Fruit fly (Drosophila melanogaster) whole organism, embryonic: ENCODE results near the gene CG33281.

Source experiments
- Abd-B ChIP-seq: fragments of 200-800 bp; sonication (Bioruptor generic); optimal IDR thresholded peaks from 2 replicates; lab custom pipeline; 2018; ENCODE audit warnings: missing biosample characterization, mild to moderate bottlenecking, missing genetic modification characterization, moderate library complexity
- Aef1 ChIP-seq: fragments of 200-800 bp; sonication (Bioruptor generic); IDR thresholded peaks from 3 replicates; pipeline ENCODE4 v1.3.6; 2022; ENCODE audit warnings: missing biosample characterization, missing genetic modification characterization
- CG10321 ChIP-seq: fragments of 200-800 bp; sonication (Bioruptor generic); IDR thresholded peaks from 2 replicates; pipeline ENCODE4 v1.3.6; 2022; ENCODE audit warnings: missing biosample characterization, missing genetic modification characterization
- CG11093 ChIP-seq: fragments of 200-800 bp; sonication (Bioruptor generic); IDR thresholded peaks from 3 replicates; pipeline ENCODE4 v1.3.6; 2022; ENCODE audit warnings: missing biosample characterization, missing genetic modification characterization
- CG1233 ChIP-seq: fragments of 200-800 bp; sonication (Bioruptor generic); optimal IDR thresholded peaks from 4 replicates; lab custom pipeline; 2018; ENCODE audit warnings: missing biosample characterization, mild to moderate bottlenecking, missing genetic modification characterization
- CG13296 ChIP-seq: fragments of 200-800 bp; sonication (Bioruptor generic); optimal IDR thresholded peaks from 3 replicates; lab custom pipeline; 2018; ENCODE audit warnings: missing biosample characterization, mild to moderate bottlenecking, missing genetic modification characterization
- CG13775 ChIP-seq: fragments of 200-800 bp; sonication (Bioruptor generic); optimal IDR thresholded peaks from 3 replicates; lab custom pipeline; 2017; ENCODE audit warnings: missing biosample characterization, mild to moderate bottlenecking, missing genetic modification characterization
- CG1529 ChIP-seq: fragments of 200-800 bp; sonication (Bioruptor generic); optimal IDR thresholded peaks from 3 replicates; lab custom pipeline; 2018; ENCODE audit warnings: missing biosample characterization, missing genetic modification characterization
- CG17612 ChIP-seq: fragments of 200-800 bp; sonication (Bioruptor generic); IDR thresholded peaks from 2 replicates; pipeline ENCODE4 v1.3.6; 2022; ENCODE audit warnings: missing biosample characterization, missing genetic modification characterization
- CG18619 ChIP-seq: fragments of 200-800 bp; sonication (Bioruptor generic); optimal IDR thresholded peaks from 3 replicates; lab custom pipeline; 2017; ENCODE audit warnings: missing biosample characterization, mild to moderate bottlenecking, missing genetic modification characterization
- CG2120 ChIP-seq: fragments of 200-800 bp; sonication (Bioruptor generic); optimal IDR thresholded peaks from 3 replicates; lab custom pipeline; 2016; ENCODE audit warnings: missing biosample characterization, missing genetic modification characterization
- CG2875 ChIP-seq: fragments of 200-800 bp; sonication (Bioruptor generic); optimal IDR thresholded peaks from 2 replicates; lab custom pipeline; 2017; ENCODE audit warnings: missing biosample characterization, mild to moderate bottlenecking, missing genetic modification characterization, missing genetic modification reagents
- CG31441 ChIP-seq: fragments of 200-800 bp; sonication (Bioruptor generic); IDR thresholded peaks from 2 replicates; pipeline ENCODE4 v1.3.6; 2022; ENCODE audit warnings: missing biosample characterization, missing genetic modification characterization
- CG3726 ChIP-seq: fragments of 200-800 bp; sonication (Bioruptor generic); IDR thresholded peaks from 3 replicates; pipeline ENCODE4, ENCODE4 v1.3.6; 2022; ENCODE audit warnings: missing biosample characterization, missing genetic modification characterization
- CG3838 ChIP-seq: fragments of 200-800 bp; sonication (Bioruptor generic); optimal IDR thresholded peaks from 3 replicates; lab custom pipeline; 2016; ENCODE audit warnings: missing biosample characterization, missing genetic modification characterization
- CG4820 ChIP-seq: fragments of 200-800 bp; sonication (Bioruptor generic); optimal IDR thresholded peaks from 3 replicates; lab custom pipeline; 2016; ENCODE audit warnings: missing biosample characterization, missing genetic modification characterization
- CG6791 ChIP-seq: fragments of 200-800 bp; sonication (Bioruptor generic); IDR thresholded peaks from 3 replicates; pipeline ENCODE4 v1.3.6; 2022; ENCODE audit warnings: missing biosample characterization, missing genetic modification characterization; ENCODE audit not compliant: partially characterized antibody
- Hr39 ChIP-seq: fragments of >200 bp; optimal IDR thresholded peaks from 2 replicates; lab custom pipeline; 2017
- Hr51 ChIP-seq, 2 experiments: fragments of 200-800 bp; sonication (Bioruptor generic); optimal IDR thresholded peaks; 2 replicates in 1 of 2; 3 replicates in 1 of 2; lab custom pipeline; 2016 to 2018; ENCODE audit warnings: missing biosample characterization in 2 of 2, missing genetic modification characterization in 2 of 2, mild to moderate bottlenecking in 1 of 2, moderate library complexity in 1 of 2
- Med ChIP-seq: fragments of 200-800 bp; sonication (Bioruptor generic); peaks from one replicate; lab custom pipeline; 2016; ENCODE audit warnings: missing biosample characterization, missing genetic modification characterization, mild to moderate bottlenecking, inconsistent platforms, moderate library complexity
- Ravus ChIP-seq: fragments of 200-800 bp; sonication (Bioruptor generic); IDR thresholded peaks from 2 replicates; pipeline ENCODE4 v1.3.6; 2022; ENCODE audit warnings: missing biosample characterization, missing genetic modification characterization
- Sry-β ChIP-seq: fragments of 200-800 bp; sonication (Bioruptor generic); optimal IDR thresholded peaks from 2 replicates; lab custom pipeline; 2018; ENCODE audit warnings: missing biosample characterization, mild to moderate bottlenecking, missing genetic modification characterization, moderate library complexity
- Vsx1 ChIP-seq: fragments of 200-800 bp; sonication (Bioruptor generic); optimal IDR thresholded peaks from 2 replicates; lab custom pipeline; 2017; ENCODE audit warnings: missing biosample characterization, mild to moderate bottlenecking, missing genetic modification characterization, missing genetic modification reagents
- Xbp1 ChIP-seq: fragments of 200-800 bp; sonication (Bioruptor generic); optimal IDR thresholded peaks from 3 replicates; lab custom pipeline; 2016; ENCODE audit warnings: missing biosample characterization, mild to moderate bottlenecking, missing genetic modification characterization
- ato ChIP-seq: fragments of 200-800 bp; sonication (Bioruptor generic); IDR thresholded peaks from 2 replicates; pipeline ENCODE4 v1.3.6; 2022; ENCODE audit warnings: missing biosample characterization, missing genetic modification characterization; ENCODE audit not compliant: partially characterized antibody
- bigmax ChIP-seq: fragments of 200-800 bp; sonication (Bioruptor generic); optimal IDR thresholded peaks from 2 replicates; lab custom pipeline; 2018; ENCODE audit warnings: missing biosample characterization, mild to moderate bottlenecking, missing genetic modification characterization
- fd3F ChIP-seq: fragments of 200-800 bp; sonication (Bioruptor generic); optimal IDR thresholded peaks from 2 replicates; lab custom pipeline; 2018; ENCODE audit warnings: missing biosample characterization, mild to moderate bottlenecking, missing genetic modification characterization, moderate library complexity
- gfzf ChIP-seq: fragments of 200-800 bp; sonication (Bioruptor generic); optimal IDR thresholded peaks from 2 replicates; lab custom pipeline; 2016; ENCODE audit warnings: missing biosample characterization, mild to moderate bottlenecking, missing genetic modification characterization, moderate library complexity
- insv ChIP-seq, 2 experiments: fragments of 200-800 bp; sonication (Bioruptor generic); optimal IDR thresholded peaks; 3 replicates each; lab custom pipeline; 2016 to 2018; ENCODE audit warnings: missing biosample characterization in 2 of 2, missing genetic modification characterization in 2 of 2
- jing ChIP-seq: fragments of 200-800 bp; sonication (Bioruptor generic); optimal IDR thresholded peaks from 2 replicates; lab custom pipeline; 2018; ENCODE audit warnings: missing biosample characterization, mild to moderate bottlenecking, missing genetic modification characterization
- kni ChIP-seq: fragments of 200-800 bp; sonication (Bioruptor generic); optimal IDR thresholded peaks from 3 replicates; lab custom pipeline; 2017; ENCODE audit warnings: mild to moderate bottlenecking, missing biosample characterization, missing genetic modification reagents, missing genetic modification characterization
- lbe ChIP-seq: fragments of 200-800 bp; sonication (Bioruptor generic); optimal IDR thresholded peaks from 2 replicates; lab custom pipeline; 2016; ENCODE audit warnings: missing biosample characterization, mild to moderate bottlenecking, missing genetic modification characterization
- nau ChIP-seq: fragments of 200-800 bp; sonication (Bioruptor generic); optimal IDR thresholded peaks from 3 replicates; lab custom pipeline; 2017; ENCODE audit warnings: missing biosample characterization, mild to moderate bottlenecking, missing genetic modification characterization, missing genetic modification reagents
- onecut ChIP-seq: fragments of 200-800 bp; sonication (Bioruptor generic); IDR thresholded peaks from 2 replicates; pipeline ENCODE4 v1.3.6; 2022; ENCODE audit warnings: missing biosample characterization, missing genetic modification characterization
- pum ChIP-seq: fragments of 200-800 bp; sonication (Bioruptor generic); optimal IDR thresholded peaks from 2 replicates; lab custom pipeline; 2016; ENCODE audit warnings: missing biosample characterization, missing genetic modification characterization
- sens ChIP-seq: fragments of 200-800 bp; sonication (Bioruptor generic); peaks from one replicate; lab custom pipeline; 2016; ENCODE audit warnings: missing biosample characterization, missing genetic modification characterization
- shn ChIP-seq: fragments of 200-800 bp; sonication (Bioruptor generic); optimal IDR thresholded peaks from 3 replicates; lab custom pipeline; 2016; ENCODE audit warnings: missing biosample characterization, missing genetic modification characterization
- so ChIP-seq: fragments of 200-800 bp; sonication (Bioruptor generic); IDR thresholded peaks from 3 replicates; pipeline ENCODE4 v1.3.6; 2022; ENCODE audit warnings: missing biosample characterization, missing genetic modification characterization
- sr ChIP-seq: fragments of 200-800 bp; sonication (Bioruptor generic); IDR thresholded peaks from 3 replicates; pipeline ENCODE4 v1.3.6; 2022; ENCODE audit warnings: missing biosample characterization, missing genetic modification characterization
- tgo ChIP-seq: fragments of 200-800 bp; sonication (Bioruptor generic); IDR thresholded peaks from 3 replicates; pipeline ENCODE4 v1.3.6; 2022; ENCODE audit warnings: missing biosample characterization, missing genetic modification characterization
- twi ChIP-seq: fragments of 200-800 bp; optimal IDR thresholded peaks from 2 replicates; lab custom pipeline; 2019; ENCODE audit warnings: missing biosample characterization, mild to moderate bottlenecking, missing genetic modification characterization, moderate library complexity
- usp ChIP-seq: fragments of >200 bp; optimal IDR thresholded peaks from 2 replicates; lab custom pipeline; 2017; ENCODE audit warnings: missing biosample characterization, missing genetic modification characterization
- yki ChIP-seq: fragments of >200 bp; optimal IDR thresholded peaks from 3 replicates; lab custom pipeline; 2018
- zfh1 ChIP-seq: fragments of 200-800 bp; sonication (Bioruptor generic); IDR thresholded peaks from 3 replicates; pipeline ENCODE4 v1.3.6; 2022; ENCODE audit warnings: missing biosample characterization, missing genetic modification characterization

Gene CG33281

dm6 chr2L:3348146-3348747 lies 24.2 kb downstream of the CG33281 start (continued):
- TF ChIP-seq CG1529 (GFP tag; lab: Kevin White, UChicago) (peak; percentile 85), tgo (GFP tag; lab: Robert Waterston, UW) (peak; percentile 84), CG2120 (GFP tag; lab: Kevin White, UChicago) (no peak), Sry-β (GFP tag; lab: Kevin White, UChicago) (peak; percentile 39), CG2875 (GFP tag; lab: Kevin White, UChicago) (peak; percentile 84), CG11093 (GFP tag; lab: Robert Waterston, UW) (peak; percentile 82), gfzf (GFP tag; lab: Kevin White, UChicago) (no peak), CG17612 (GFP tag; lab: Robert Waterston, UW) (no peak), jing (GFP tag; lab: Kevin White, UChicago) (peak; percentile 68), sr (GFP tag; lab: Robert Waterston, UW) (peak; percentile 75; the same call in 2 of the 3 replicates), CG1233 (peak; percentile 75), twi (tag; lab: Kevin White, UChicago) (peak; percentile 26), CG10321 (GFP tag; lab: Robert Waterston, UW) (peak; percentile 32; the same call in 1 of the 2 replicates), CG13296 (no peak), Abd-B (GFP tag; lab: Kevin White, UChicago) (peak; percentile 68), bigmax (GFP tag; lab: Kevin White, UChicago) (no peak), so (GFP tag; lab: Robert Waterston, UW) (peak; percentile 49; the same call in 1 of the 3 replicates), ato (no peak), Vsx1 (peak; percentile 27), CG13775 (GFP tag; lab: Kevin White, UChicago) (peak; percentile 5), nau (peak; percentile 83), Hr51 (GFP tag; optimal IDR thresholded peaks at IDR 0.05; lab: Kevin White, UChicago) (peak in 1 of 2 experiments; percentile 81), onecut (GFP tag; lab: Robert Waterston, UW) (peak; percentile 80), Aef1 (GFP tag; lab: Robert Waterston, UW) (peak; percentile 78), Hr39 (no peak), CG4820 (peak; percentile 67), zfh1 (GFP tag; lab: Robert Waterston, UW) (peak; percentile 92), CG18619 (GFP tag; lab: Kevin White, UChicago) (peak; percentile 33), usp (GFP tag; lab: Kevin White, UChicago) (no peak), Ravus (no peak), sens (GFP tag; lab: Kevin White, UChicago) (peak; percentile 97), yki (no peak), Xbp1 (peak; percentile 68), CG6791 (GFP tag; lab: Robert Waterston, UW) (peak; percentile 41; the same call in 1 of the 3 replicates), kni (GFP tag; lab: Kevin White, UChicago) (no peak), CG31441 (GFP tag; lab: Robert Waterston, UW) (peak; percentile 88), insv (GFP tag; optimal IDR thresholded peaks at IDR 0.05; lab: Kevin White, UChicago) (no peak), lbe (GFP tag; lab: Kevin White, UChicago) (peak; percentile 66), shn (GFP tag; lab: Kevin White, UChicago) (peak; percentile 61), fd3F (no peak), pum (GFP tag; lab: Kevin White, UChicago) (peak; percentile 56), Med (GFP tag; lab: Kevin White, UChicago) (peak; percentile 94), CG3726 (GFP tag; lab: Robert Waterston, UW) (peak; percentile 91), CG3838 (GFP tag; lab: Kevin White, UChicago) (no peak)
